Fruit fly (Drosophila melanogaster) whole organism, embryonic: ENCODE measurements around the gene loj.
A peak's percentile ranks its signal among the peaks of the same experiment; 100 is the strongest.

Source experiments
- Abd-B ChIP-seq: fragments of 200-800 bp; sonication (Bioruptor generic); optimal IDR thresholded peaks from 2 replicates; lab custom pipeline; 2018; ENCODE audit warnings: missing biosample characterization, mild to moderate bottlenecking, missing genetic modification characterization, moderate library complexity
- Aef1 ChIP-seq: fragments of 200-800 bp; sonication (Bioruptor generic); IDR thresholded peaks from 3 replicates; pipeline ENCODE4 v1.3.6; 2022; ENCODE audit warnings: missing biosample characterization, missing genetic modification characterization
- CG10209 ChIP-seq: fragments of 200-800 bp; sonication (Bioruptor generic); optimal IDR thresholded peaks from 3 replicates; lab custom pipeline; 2017; ENCODE audit warnings: missing biosample characterization, mild to moderate bottlenecking, missing genetic modification characterization, missing genetic modification reagents
- CG10366 ChIP-seq: fragments of 200-800 bp; sonication (Bioruptor generic); IDR thresholded peaks from 2 replicates; pipeline ENCODE4 v1.3.6; 2022; ENCODE audit warnings: missing biosample characterization, missing genetic modification characterization
- CG10431 ChIP-seq: fragments of 200-800 bp; sonication (Bioruptor generic); optimal IDR thresholded peaks from 3 replicates; lab custom pipeline; 2018; ENCODE audit warnings: missing biosample characterization, mild to moderate bottlenecking, missing genetic modification characterization
- CG10543 ChIP-seq: fragments of 200-800 bp; sonication (Bioruptor generic); optimal IDR thresholded peaks from 3 replicates; lab custom pipeline; 2017; ENCODE audit warnings: missing biosample characterization, mild to moderate bottlenecking, missing genetic modification characterization, moderate library complexity
- CG10565 ChIP-seq: fragments of 200-800 bp; sonication (Bioruptor generic); optimal IDR thresholded peaks from 3 replicates; lab custom pipeline; 2016; ENCODE audit warnings: missing biosample characterization, mild to moderate bottlenecking, missing genetic modification characterization
- CG10654 ChIP-seq: fragments of 200-800 bp; sonication (Bioruptor generic); optimal IDR thresholded peaks from 2 replicates; lab custom pipeline; 2016; ENCODE audit warnings: missing biosample characterization, missing genetic modification characterization
- CG11695 ChIP-seq: fragments of 200-800 bp; sonication (Bioruptor generic); IDR thresholded peaks from 3 replicates; pipeline ENCODE4 v1.3.6; 2022; ENCODE audit warnings: missing biosample characterization, missing genetic modification characterization
- CG12219 ChIP-seq: fragments of 200-800 bp; sonication (Bioruptor generic); optimal IDR thresholded peaks from 3 replicates; lab custom pipeline; 2018; ENCODE audit warnings: missing biosample characterization, mild to moderate bottlenecking, missing genetic modification characterization
- CG12659 ChIP-seq: fragments of 200-800 bp; sonication (Bioruptor generic); optimal IDR thresholded peaks from 3 replicates; lab custom pipeline; 2017; ENCODE audit warnings: mild to moderate bottlenecking, missing biosample characterization, missing genetic modification reagents, missing genetic modification characterization
- CG12744 ChIP-seq: fragments of 200-800 bp; sonication (Bioruptor generic); optimal IDR thresholded peaks from 2 replicates; lab custom pipeline; 2016; ENCODE audit warnings: missing biosample characterization, missing genetic modification characterization
- CG13424 ChIP-seq: fragments of 200-800 bp; sonication (Bioruptor generic); optimal IDR thresholded peaks from 2 replicates; lab custom pipeline; 2019; ENCODE audit warnings: missing biosample characterization, mild to moderate bottlenecking, missing genetic modification characterization, moderate library complexity
- CG13624 ChIP-seq: fragments of 200-800 bp; sonication (Bioruptor generic); optimal IDR thresholded peaks from 2 replicates; lab custom pipeline; 2016; ENCODE audit warnings: missing biosample characterization, missing genetic modification characterization
- CG1602 ChIP-seq: fragments of 200-800 bp; sonication (Bioruptor generic); optimal IDR thresholded peaks from 3 replicates; lab custom pipeline; 2016; ENCODE audit warnings: missing biosample characterization, missing genetic modification characterization
- CG17186 ChIP-seq: fragments of 200-800 bp; sonication (Bioruptor generic); optimal IDR thresholded peaks from 3 replicates; lab custom pipeline; 2017; ENCODE audit warnings: missing biosample characterization, missing genetic modification reagents, missing genetic modification characterization
- CG17328 ChIP-seq: fragments of 200-800 bp; sonication (Bioruptor generic); IDR thresholded peaks from 2 replicates; pipeline ENCODE4 v1.3.6; 2022; ENCODE audit warnings: missing biosample characterization, missing genetic modification characterization
- CG17829 ChIP-seq: fragments of 200-800 bp; optimal IDR thresholded peaks from 2 replicates; lab custom pipeline; 2019; ENCODE audit warnings: missing biosample characterization, mild to moderate bottlenecking, missing genetic modification characterization, moderate library complexity
- CG3726 ChIP-seq: fragments of 200-800 bp; sonication (Bioruptor generic); IDR thresholded peaks from 3 replicates; pipeline ENCODE4, ENCODE4 v1.3.6; 2022; ENCODE audit warnings: missing biosample characterization, missing genetic modification characterization
- CG4617 ChIP-seq: fragments of 200-800 bp; sonication (Bioruptor generic); optimal IDR thresholded peaks from 3 replicates; lab custom pipeline; 2016; ENCODE audit warnings: missing biosample characterization, missing genetic modification characterization, borderline replicate concordance
- CG7372 ChIP-seq: fragments of 200-800 bp; sonication (Bioruptor generic); IDR thresholded peaks from 2 replicates; pipeline ENCODE4 v1.3.6; 2022; ENCODE audit warnings: missing biosample characterization, missing genetic modification characterization
- CG7928 ChIP-seq: fragments of 200-800 bp; sonication (Bioruptor generic); optimal IDR thresholded peaks from 2 replicates; lab custom pipeline; 2017; ENCODE audit warnings: missing biosample characterization, mild to moderate bottlenecking, missing genetic modification characterization
- CG7987 ChIP-seq: fragments of 200-800 bp; sonication (Bioruptor generic); optimal IDR thresholded peaks from 2 replicates; lab custom pipeline; 2018; ENCODE audit warnings: missing biosample characterization, mild to moderate bottlenecking, missing genetic modification characterization, moderate library complexity
- E2f2 ChIP-seq: fragments of 200-800 bp; sonication (Bioruptor generic); IDR thresholded peaks from 2 replicates; pipeline ENCODE4 v1.3.6; 2022; ENCODE audit warnings: missing biosample characterization, missing genetic modification characterization
- Ets65A ChIP-seq: fragments of 200-800 bp; sonication (Bioruptor generic); peaks from one replicate; lab custom pipeline; 2016; ENCODE audit warnings: missing biosample characterization, missing genetic modification characterization
- Jarid2 ChIP-seq: fragments of 200-800 bp; sonication (Bioruptor generic); optimal IDR thresholded peaks from 3 replicates; lab custom pipeline; 2017; ENCODE audit warnings: mild to moderate bottlenecking, missing biosample characterization, missing genetic modification reagents, missing genetic modification characterization
- NfI ChIP-seq: fragments of 200-800 bp; sonication (Bioruptor generic); optimal IDR thresholded peaks from 3 replicates; lab custom pipeline; 2018; ENCODE audit warnings: missing biosample characterization, mild to moderate bottlenecking, missing genetic modification characterization, moderate library complexity
- Pdp1 ChIP-seq, 2 experiments: fragments of 200-800 bp; sonication (Bioruptor generic); optimal IDR thresholded peaks; 3 replicates each; lab custom pipeline; 2016; ENCODE audit warnings: missing biosample characterization in 2 of 2, missing genetic modification characterization in 2 of 2, mild to moderate bottlenecking in 1 of 2, moderate library complexity in 1 of 2
- Six4 ChIP-seq: fragments of 200-800 bp; sonication (Bioruptor generic); optimal IDR thresholded peaks from 2 replicates; lab custom pipeline; 2016; ENCODE audit warnings: missing biosample characterization, missing genetic modification characterization
- Xbp1 ChIP-seq: fragments of 200-800 bp; sonication (Bioruptor generic); optimal IDR thresholded peaks from 3 replicates; lab custom pipeline; 2016; ENCODE audit warnings: missing biosample characterization, mild to moderate bottlenecking, missing genetic modification characterization
- crp ChIP-seq, 2 experiments: fragments of 200-800 bp; sonication (Bioruptor generic); optimal IDR thresholded peaks; 2 replicates in 1 of 2; 3 replicates in 1 of 2; lab custom pipeline; 2017; ENCODE audit warnings: missing biosample characterization in 2 of 2, missing genetic modification characterization in 2 of 2, mild to moderate bottlenecking in 1 of 2, moderate library complexity in 1 of 2
- dan ChIP-seq: fragments of 200-800 bp; sonication (Bioruptor generic); IDR thresholded peaks from 2 replicates; pipeline ENCODE4 v1.3.6; 2022; ENCODE audit warnings: missing biosample characterization, missing genetic modification characterization
- dpn ChIP-seq, 2 experiments: fragments of 200-800 bp; sonication (Bioruptor generic); optimal IDR thresholded peaks; 3 replicates each; lab custom pipeline; 2016; ENCODE audit warnings: missing biosample characterization in 2 of 2, missing genetic modification characterization in 2 of 2
- dysf ChIP-seq: fragments of 200-800 bp; sonication (Bioruptor generic); IDR thresholded peaks from 3 replicates; pipeline ENCODE4 v1.3.6; 2022; ENCODE audit warnings: missing biosample characterization, missing genetic modification characterization
- fd96Cb ChIP-seq: fragments of 200-800 bp; sonication (Bioruptor generic); optimal IDR thresholded peaks from 2 replicates; lab custom pipeline; 2018; ENCODE audit warnings: missing biosample characterization, mild to moderate bottlenecking, missing genetic modification characterization, moderate library complexity
- gce ChIP-seq: fragments of 200-800 bp; sonication (Bioruptor generic); IDR thresholded peaks from 3 replicates; pipeline ENCODE4 v1.3.6; 2022; ENCODE audit warnings: missing biosample characterization, missing genetic modification characterization
- gem ChIP-seq: fragments of 200-800 bp; sonication (Bioruptor generic); optimal IDR thresholded peaks from 2 replicates; lab custom pipeline; 2019; ENCODE audit warnings: missing biosample characterization, mild to moderate bottlenecking, missing genetic modification characterization, moderate library complexity
- gsb-n ChIP-seq: fragments of 200-800 bp; sonication (Bioruptor generic); optimal IDR thresholded peaks from 3 replicates; lab custom pipeline; 2018; ENCODE audit warnings: missing biosample characterization, mild to moderate bottlenecking, missing genetic modification characterization
- ken ChIP-seq: fragments of 200-800 bp; sonication (Bioruptor generic); IDR thresholded peaks from 3 replicates; pipeline ENCODE4 v1.3.6; 2022; ENCODE audit warnings: missing biosample characterization, missing genetic modification characterization
- lab ChIP-seq: fragments of 200-800 bp; sonication (Bioruptor generic); optimal IDR thresholded peaks from 3 replicates; lab custom pipeline; 2017; ENCODE audit warnings: missing biosample characterization, missing genetic modification characterization, mild to moderate bottlenecking, moderate library complexity, missing genetic modification reagents
- mam ChIP-seq: fragments of 200-800 bp; sonication (Bioruptor generic); optimal IDR thresholded peaks from 3 replicates; lab custom pipeline; 2016; ENCODE audit warnings: missing biosample characterization, missing genetic modification characterization
- nerfin-1 ChIP-seq: fragments of 200-800 bp; sonication (Bioruptor generic); optimal IDR thresholded peaks from 3 replicates; lab custom pipeline; 2019; ENCODE audit warnings: missing biosample characterization, mild to moderate bottlenecking, missing genetic modification characterization, moderate library complexity
- pb ChIP-seq: fragments of 200-800 bp; sonication (Bioruptor generic); optimal IDR thresholded peaks from 3 replicates; lab custom pipeline; 2016; ENCODE audit warnings: missing biosample characterization, missing genetic modification characterization
- salm ChIP-seq: fragments of 200-800 bp; sonication (Bioruptor generic); optimal IDR thresholded peaks from 2 replicates; lab custom pipeline; 2018; ENCODE audit warnings: missing biosample characterization, mild to moderate bottlenecking, missing genetic modification characterization
- slou ChIP-seq: fragments of 200-800 bp; sonication (Bioruptor generic); optimal IDR thresholded peaks from 3 replicates; lab custom pipeline; 2016; ENCODE audit warnings: missing biosample characterization, missing genetic modification characterization
- sug ChIP-seq: fragments of 200-800 bp; optimal IDR thresholded peaks from 2 replicates; lab custom pipeline; 2019; ENCODE audit warnings: missing biosample characterization, mild to moderate bottlenecking, missing genetic modification characterization, moderate library complexity
- toy ChIP-seq: fragments of 200-800 bp; sonication (Bioruptor generic); IDR thresholded peaks from 2 replicates; pipeline ENCODE4 v1.3.6; 2022; ENCODE audit warnings: missing biosample characterization, missing genetic modification characterization
- twi ChIP-seq: fragments of 200-800 bp; optimal IDR thresholded peaks from 2 replicates; lab custom pipeline; 2019; ENCODE audit warnings: missing biosample characterization, mild to moderate bottlenecking, missing genetic modification characterization, moderate library complexity
- zfh1 ChIP-seq: fragments of 200-800 bp; sonication (Bioruptor generic); IDR thresholded peaks from 3 replicates; pipeline ENCODE4 v1.3.6; 2022; ENCODE audit warnings: missing biosample characterization, missing genetic modification characterization

Gene loj

dm6 chr3L:6074975-6075692 is 19.7 kb upstream of the loj start, which contains the start of the genes CG13295 and CG6610 (continued):
- TF ChIP-seq gsb-n (tag; lab: Kevin White, UChicago) (peak; percentile 11), gce (GFP tag; lab: Robert Waterston, UW) (no peak), lab (GFP tag; lab: Kevin White, UChicago) (peak; percentile 61), Six4 (GFP tag; lab: Kevin White, UChicago) (no peak), twi (tag; lab: Kevin White, UChicago) (peak; percentile 64), CG11695 (GFP tag; lab: Robert Waterston, UW) (0 out of 3 replicates have a peak, but pooled peaks have one; percentile 40), CG7372 (peak; percentile 58; the same call in 1 of the 2 replicates), Pdp1 (GFP tag; optimal IDR thresholded peaks at IDR 0.05; lab: Kevin White, UChicago) (peak; percentile 55 to 88), CG10209 (GFP tag; lab: Kevin White, UChicago) (peak; percentile 30), crp (GFP tag; optimal IDR thresholded peaks at IDR 0.05; lab: Kevin White, UChicago) (peak in 1 of 2 experiments; percentile 25), CG17328 (no peak), CG10366 (GFP tag; lab: Robert Waterston, UW) (peak; percentile 11; the same call in 1 of the 2 replicates), sug (tag; lab: Kevin White, UChicago) (peak; percentile 79), pb (GFP tag; lab: Kevin White, UChicago) (no peak), Abd-B (GFP tag; lab: Kevin White, UChicago) (peak; percentile 50), CG12744 (GFP tag; lab: Kevin White, UChicago) (peak; percentile 17), dysf (GFP tag; lab: Robert Waterston, UW) (peak; percentile 69; the same call in 2 of the 3 replicates), CG13624 (GFP tag; lab: Kevin White, UChicago) (peak; percentile 35), gem (tag; lab: Kevin White, UChicago) (peak; percentile 78), Xbp1 (GFP tag; lab: Kevin White, UChicago) (peak; percentile 65), Jarid2 (GFP tag; lab: Kevin White, UChicago) (no peak), CG10543 (GFP tag; lab: Kevin White, UChicago) (peak; percentile 75), CG7987 (GFP tag; lab: Kevin White, UChicago) (no peak), CG17829 (tag; lab: Kevin White, UChicago) (peak; percentile 38), dan (GFP tag; lab: Robert Waterston, UW) (no peak), ken (peak; percentile 19; the same call in 1 of the 3 replicates), NfI (peak; percentile 61), CG4617 (GFP tag; lab: Kevin White, UChicago) (peak; percentile 20), E2f2 (peak; percentile 40; the same call in 1 of the 2 replicates), nerfin-1 (tag; lab: Kevin White, UChicago) (peak; percentile 61), CG3726 (GFP tag; lab: Robert Waterston, UW) (no peak), Ets65A (GFP tag; lab: Kevin White, UChicago) (peak; percentile 85), CG13424 (peak; percentile 73), CG10654 (peak; percentile 20), CG10431 (GFP tag; lab: Kevin White, UChicago) (peak; percentile 97), CG7928 (GFP tag; lab: Kevin White, UChicago) (no peak), Aef1 (GFP tag; lab: Robert Waterston, UW) (peak; percentile 46; the same call in 1 of the 3 replicates), CG12219 (GFP tag; lab: Kevin White, UChicago) (peak; percentile 4), CG17186 (GFP tag; lab: Kevin White, UChicago) (peak; percentile 15), mam (GFP tag; lab: Kevin White, UChicago) (peak; percentile 67), fd96Cb (tag; lab: Kevin White, UChicago) (peak; percentile 27), toy (no peak), zfh1 (no peak), CG1602 (GFP tag; lab: Kevin White, UChicago) (peak; percentile 40), salm (tag; lab: Kevin White, UChicago) (no peak), CG10565 (GFP tag; lab: Kevin White, UChicago) (no peak), slou (GFP tag; lab: Kevin White, UChicago) (peak; percentile 47), dpn (GFP tag; optimal IDR thresholded peaks at IDR 0.05; lab: Kevin White, UChicago) (peak; percentile 46 to 54), CG12659 (GFP tag; lab: Kevin White, UChicago) (peak; percentile 61)
